Fruit fly (Drosophila melanogaster) whole organism, prepupa: ENCODE data around the gene CG46320.
A peak's percentile ranks its signal among the peaks of the same experiment; 100 is the strongest.

ENCODE experiments used
- CG10669 ChIP-seq: fragments of 200-800 bp; sonication (Bioruptor generic); optimal IDR thresholded peaks from 3 replicates; lab custom pipeline; 2018; ENCODE audit warnings: missing biosample characterization, mild to moderate bottlenecking, missing genetic modification characterization, moderate library complexity
- CG11294 ChIP-seq: fragments of 200-800 bp; sonication (Bioruptor generic); IDR thresholded peaks from 2 replicates; pipeline ENCODE4 v1.3.6; 2022; ENCODE audit warnings: missing biosample characterization, missing genetic modification characterization
- CG1621 ChIP-seq: fragments of 200-800 bp; sonication (Bioruptor generic); optimal IDR thresholded peaks from 3 replicates; lab custom pipeline; 2018; ENCODE audit warnings: missing biosample characterization, mild to moderate bottlenecking, missing genetic modification characterization
- CG32006 ChIP-seq: fragments of 200-800 bp; sonication (Bioruptor generic); optimal IDR thresholded peaks from 3 replicates; lab custom pipeline; 2017; ENCODE audit warnings: missing biosample characterization, mild to moderate bottlenecking, missing genetic modification characterization
- CG34406 ChIP-seq: fragments of 200-800 bp; sonication (Bioruptor generic); optimal IDR thresholded peaks from 3 replicates; lab custom pipeline; 2016; ENCODE audit warnings: missing biosample characterization, missing genetic modification characterization
- CG3919 ChIP-seq: fragments of 200-800 bp; sonication (Bioruptor generic); optimal IDR thresholded peaks from 3 replicates; lab custom pipeline; 2016; ENCODE audit warnings: missing biosample characterization, missing genetic modification characterization
- CG6163 ChIP-seq: fragments of 200-800 bp; sonication (Bioruptor generic); IDR thresholded peaks from 3 replicates; pipeline ENCODE4 v1.3.6; 2022; ENCODE audit warnings: missing biosample characterization, missing genetic modification characterization
- CG6808 ChIP-seq: fragments of 200-800 bp; sonication (Bioruptor generic); optimal IDR thresholded peaks from 3 replicates; lab custom pipeline; 2017; ENCODE audit warnings: missing biosample characterization, missing genetic modification characterization, mild to moderate bottlenecking, moderate library complexity, missing genetic modification reagents
- CG6854 ChIP-seq: fragments of 200-800 bp; sonication (Bioruptor generic); optimal IDR thresholded peaks from 2 replicates; lab custom pipeline; 2017; ENCODE audit warnings: missing biosample characterization, mild to moderate bottlenecking, missing genetic modification characterization
- CG8119 ChIP-seq: fragments of 200-800 bp; sonication (Bioruptor generic); IDR thresholded peaks from 3 replicates; pipeline ENCODE4 v1.3.6; 2022; ENCODE audit warnings: missing biosample characterization, missing genetic modification characterization
- CG8319 ChIP-seq: fragments of 200-800 bp; sonication (Bioruptor generic); optimal IDR thresholded peaks from 3 replicates; lab custom pipeline; 2016; ENCODE audit warnings: missing biosample characterization, missing genetic modification characterization
- CG9139 ChIP-seq: fragments of 200-800 bp; sonication (Bioruptor generic); optimal IDR thresholded peaks from 3 replicates; lab custom pipeline; 2017; ENCODE audit warnings: missing biosample characterization, mild to moderate bottlenecking, missing genetic modification characterization
- Eip75B ChIP-seq: fragments of 200-800 bp; sonication (Bioruptor generic); optimal IDR thresholded peaks from 3 replicates; lab custom pipeline; 2016; ENCODE audit warnings: missing biosample characterization, missing genetic modification characterization
- Eip78C ChIP-seq: fragments of 200-800 bp; sonication (Bioruptor generic); peaks from one replicate; lab custom pipeline; 2016; ENCODE audit warnings: missing biosample characterization, missing genetic modification characterization
- Eip93F ChIP-seq: fragments of 200-800 bp; sonication (Bioruptor generic); optimal IDR thresholded peaks from 2 replicates; lab custom pipeline; 2016; ENCODE audit warnings: missing biosample characterization, mild to moderate bottlenecking, missing genetic modification characterization
- Gug ChIP-seq: fragments of 200-800 bp; sonication (Bioruptor generic); IDR thresholded peaks from 2 replicates; pipeline ENCODE4 v1.3.6; 2022; ENCODE audit warnings: missing biosample characterization, missing genetic modification characterization
- Lpt ChIP-seq: fragments of 200-800 bp; sonication (Bioruptor generic); optimal IDR thresholded peaks from 3 replicates; lab custom pipeline; 2016; ENCODE audit warnings: missing biosample characterization, missing genetic modification characterization
- Met ChIP-seq: fragments of 200-800 bp; sonication (Bioruptor generic); optimal IDR thresholded peaks from 3 replicates; lab custom pipeline; 2016; ENCODE audit warnings: missing biosample characterization, missing genetic modification characterization
- Sox15 ChIP-seq: fragments of 200-800 bp; sonication (Bioruptor generic); optimal IDR thresholded peaks from 3 replicates; lab custom pipeline; 2016; ENCODE audit warnings: missing biosample characterization, missing genetic modification characterization
- achi ChIP-seq: fragments of 200-800 bp; sonication (Bioruptor generic); optimal IDR thresholded peaks from 3 replicates; lab custom pipeline; 2016; ENCODE audit warnings: missing biosample characterization, missing genetic modification characterization
- dac ChIP-seq: fragments of 200-800 bp; sonication (Bioruptor generic); optimal IDR thresholded peaks from 2 replicates; lab custom pipeline; 2017; ENCODE audit warnings: missing biosample characterization, mild to moderate bottlenecking, missing genetic modification characterization
- eg ChIP-seq: fragments of 200-800 bp; sonication (Bioruptor generic); IDR thresholded peaks from 3 replicates; pipeline ENCODE4 v1.3.6; 2022; ENCODE audit warnings: missing biosample characterization, missing genetic modification characterization
- esn ChIP-seq: fragments of 200-800 bp; sonication (Bioruptor generic); optimal IDR thresholded peaks from 2 replicates; lab custom pipeline; 2016; ENCODE audit warnings: missing biosample characterization, mild to moderate bottlenecking, missing genetic modification characterization, moderate library complexity
- fd59A ChIP-seq: fragments of 200-800 bp; sonication (Bioruptor generic); optimal IDR thresholded peaks from 2 replicates; lab custom pipeline; 2017; ENCODE audit warnings: missing biosample characterization, mild to moderate bottlenecking, missing genetic modification characterization, missing genetic modification reagents
- fd85E ChIP-seq: fragments of 200-800 bp; sonication (Bioruptor generic); optimal IDR thresholded peaks from 3 replicates; lab custom pipeline; 2016; ENCODE audit warnings: missing biosample characterization, missing genetic modification characterization
- lz ChIP-seq: fragments of 200-800 bp; sonication (Bioruptor generic); optimal IDR thresholded peaks from 3 replicates; lab custom pipeline; 2016; ENCODE audit warnings: missing biosample characterization, missing genetic modification characterization
- net ChIP-seq: fragments of 200-800 bp; sonication (Bioruptor generic); optimal IDR thresholded peaks from 3 replicates; lab custom pipeline; 2016; ENCODE audit warnings: missing biosample characterization, missing genetic modification characterization
- pdm3 ChIP-seq: fragments of 200-800 bp; sonication (Bioruptor generic); optimal IDR thresholded peaks from 3 replicates; lab custom pipeline; 2016; ENCODE audit warnings: missing biosample characterization, missing genetic modification characterization
- spab ChIP-seq: fragments of 200-800 bp; sonication (Bioruptor generic); optimal IDR thresholded peaks from 2 replicates; lab custom pipeline; 2017; ENCODE audit warnings: missing biosample characterization, mild to moderate bottlenecking, missing genetic modification characterization, missing genetic modification reagents
- svp ChIP-seq: fragments of 200-800 bp; sonication (Bioruptor generic); peaks from one replicate; lab custom pipeline; 2016; ENCODE audit warnings: missing biosample characterization, missing genetic modification characterization
- vri ChIP-seq: fragments of 200-800 bp; sonication (Bioruptor generic); optimal IDR thresholded peaks from 3 replicates; lab custom pipeline; 2016; ENCODE audit warnings: missing biosample characterization, mild to moderate bottlenecking, missing genetic modification characterization

The CG46320 gene

DNA sequence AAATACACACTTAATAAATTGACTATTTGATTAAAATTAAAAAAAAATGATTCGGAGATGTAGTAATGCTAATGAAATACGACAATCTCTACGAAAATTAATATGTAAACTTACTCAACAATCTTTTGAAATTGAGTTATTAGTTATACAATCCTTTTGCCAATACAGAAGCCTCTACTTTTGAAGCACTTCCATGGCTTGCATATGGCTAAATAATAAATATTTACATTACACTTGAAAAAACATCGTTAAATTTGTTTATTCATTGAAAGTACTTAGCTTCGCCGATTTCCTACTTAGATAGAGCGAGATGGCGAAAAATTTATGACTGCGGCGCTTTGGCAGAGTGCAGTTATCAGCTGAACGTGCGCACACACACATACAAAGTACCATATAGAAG is 23.2 kb upstream of the CG46320 start:
- TF ChIP-seq Sox15 (GFP tag; lab: Kevin White, UChicago) (no peak), Eip78C (no peak), fd59A (GFP tag; lab: Kevin White, UChicago) (no peak), esn (GFP tag; lab: Kevin White, UChicago) (no peak), Eip93F (no peak), CG8319 (GFP tag; lab: Kevin White, UChicago) (no peak), CG6854 (GFP tag; lab: Kevin White, UChicago) (no peak), achi (GFP tag; lab: Kevin White, UChicago) (no peak), lz (GFP tag; lab: Kevin White, UChicago) (no peak)

DNA sequence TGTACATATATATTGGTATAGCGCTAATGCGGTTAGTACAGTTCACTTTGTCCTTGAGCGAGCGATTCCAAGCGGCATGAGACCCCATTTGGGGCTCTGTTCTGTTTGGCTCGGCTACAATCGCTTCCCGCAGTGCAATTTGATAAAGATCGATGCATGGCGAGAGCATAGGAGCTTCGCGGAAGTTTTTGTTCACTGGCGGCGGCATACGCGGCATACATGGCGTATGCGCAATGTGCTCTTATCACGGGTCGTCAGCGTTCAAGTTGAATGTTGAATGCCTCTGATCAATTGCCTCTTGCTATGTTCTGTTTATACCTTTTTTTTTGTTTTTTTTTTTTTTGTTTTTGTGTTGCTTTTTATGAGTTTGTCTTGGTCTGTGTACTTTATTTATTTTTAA is 22.8 kb upstream of the CG46320 start:
- peak; percentile 79 for TF ChIP-seq svp (GFP tag; lab: Kevin White, UChicago)
- TF ChIP-seq vri (GFP tag; lab: Kevin White, UChicago): no peak
- no peak for TF ChIP-seq Eip93F
- 0 out of 3 replicates have a peak, but pooled peaks have one; percentile 13 for TF ChIP-seq CG6163 (GFP tag; lab: Robert Waterston, UW)
- TF ChIP-seq, all 60 proteins: peak for 2

DNA sequence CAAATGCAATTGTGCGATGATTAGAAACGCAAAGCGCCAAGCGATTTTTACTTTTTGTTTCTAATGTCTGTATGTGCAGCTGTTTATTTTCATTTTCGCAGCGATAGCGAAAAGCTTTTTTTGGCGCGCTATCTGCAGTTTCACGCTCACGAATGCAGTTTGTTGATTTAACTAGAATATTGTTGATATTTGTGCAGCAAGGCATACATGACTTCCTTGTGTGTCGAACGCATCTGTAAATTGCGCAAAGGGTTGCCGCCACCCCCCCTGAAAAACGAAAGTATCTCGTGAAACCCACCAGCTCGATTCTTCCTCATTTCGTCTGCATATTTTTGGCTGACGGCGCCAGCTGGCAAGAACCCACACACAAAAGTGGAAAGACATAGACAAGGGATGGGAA is 22.4 kb upstream of the CG46320 start:
- TF ChIP-seq net: no peak
- 0 out of 3 replicates have a peak, but pooled peaks have one; percentile 22 for TF ChIP-seq eg (GFP tag; lab: Robert Waterston, UW)
- TF ChIP-seq CG8319 (GFP tag; lab: Kevin White, UChicago): no peak
- no peak for TF ChIP-seq spab (GFP tag; lab: Kevin White, UChicago)
- no peak for TF ChIP-seq Gug (GFP tag; lab: Robert Waterston, UW)
- no peak for TF ChIP-seq CG11294 (GFP tag; lab: Robert Waterston, UW)
- no peak for TF ChIP-seq dac (GFP tag; lab: Kevin White, UChicago)

DNA sequence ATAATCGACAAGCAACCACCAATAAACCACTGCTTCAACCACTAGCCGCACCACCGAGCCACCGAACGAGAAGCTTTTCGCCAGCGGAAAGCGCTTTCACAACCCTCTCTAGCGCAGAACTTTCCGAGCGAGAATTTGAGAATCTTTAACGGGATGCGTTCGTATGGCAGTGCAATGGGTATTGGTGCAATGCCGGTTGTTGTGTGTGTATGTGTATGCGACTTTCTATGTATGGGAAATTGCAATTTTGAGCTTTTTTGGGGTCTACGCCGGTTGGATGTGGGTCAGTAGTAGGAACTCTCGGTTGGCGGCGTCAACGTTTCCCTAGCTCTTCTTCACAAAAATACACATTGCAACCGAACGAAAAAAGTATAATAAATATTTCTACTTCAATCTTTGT is 21.1 kb upstream of the CG46320 start:
- no peak for TF ChIP-seq Eip75B (GFP tag; lab: Kevin White, UChicago)
- no peak for TF ChIP-seq CG9139 (GFP tag; lab: Kevin White, UChicago)
- no peak for TF ChIP-seq CG10669 (GFP tag; lab: Kevin White, UChicago)
- TF ChIP-seq, all 60 proteins: peak for 0

DNA sequence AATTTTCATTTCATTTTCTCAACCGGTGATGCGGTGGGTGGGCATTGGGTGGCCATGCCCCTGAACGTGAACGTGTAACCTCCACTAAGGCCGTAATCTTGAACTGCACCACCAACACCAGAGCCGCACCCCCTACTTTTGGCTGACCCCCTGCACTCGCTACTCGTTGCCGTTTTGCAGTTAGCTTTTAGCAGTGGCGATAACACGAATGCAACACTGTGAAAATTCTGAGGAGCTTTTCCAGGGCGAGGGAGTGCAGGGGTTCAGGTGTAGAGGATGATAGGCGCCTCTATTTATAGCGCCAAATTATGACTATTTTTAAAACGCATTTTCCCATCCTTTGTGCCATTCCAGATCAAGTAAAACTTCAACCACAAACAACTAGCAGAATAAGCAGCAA is 20.2 kb upstream of the CG46320 start:
- TF ChIP-seq CG1621: no peak
- no peak for TF ChIP-seq CG34406
- TF ChIP-seq CG6808 (GFP tag; lab: Kevin White, UChicago): no peak
- TF ChIP-seq CG3919: no peak
- no peak for TF ChIP-seq pdm3
- TF ChIP-seq CG8119: no peak
- TF ChIP-seq, all 60 proteins: peak for 0

DNA sequence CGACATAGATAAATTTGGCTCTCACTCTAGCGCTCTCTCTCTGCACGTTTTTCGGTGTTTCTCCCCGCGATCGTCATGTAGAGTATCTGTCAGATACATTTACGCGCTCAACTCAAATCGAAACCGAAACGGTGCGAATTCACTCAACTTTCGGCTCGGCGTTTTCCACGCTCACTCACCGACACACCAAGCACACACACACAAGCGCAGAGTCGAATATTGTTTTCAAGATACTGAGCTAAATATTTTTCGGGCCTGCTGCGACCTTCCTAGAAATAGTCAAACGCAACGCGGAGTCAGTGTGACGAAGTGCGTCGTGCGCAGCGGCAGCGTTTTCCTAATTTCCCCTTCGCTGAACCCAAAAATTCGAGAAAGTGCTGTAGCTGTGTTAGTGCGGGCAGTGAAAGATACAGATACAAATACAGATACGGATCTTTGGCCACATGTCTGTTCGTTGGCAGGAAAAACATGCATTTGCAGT is 9.5 kb upstream of the CG46320 start, which contains the start of gene lin-28:
Gene lin-28, plus strand, starts transcription at position 279 of the 481 bp plus-strand sequence.
- TF ChIP-seq Lpt (GFP tag; lab: Kevin White, UChicago) (no peak), Met (no peak), CG32006 (GFP tag; lab: Kevin White, UChicago) (no peak), CG10669 (GFP tag; lab: Kevin White, UChicago) (no peak), fd85E (GFP tag; lab: Kevin White, UChicago) (no peak)
- TF ChIP-seq, all 60 proteins: peak for 0
